Fruit fly (Drosophila melanogaster) whole organism, embryonic: ENCODE measurements around the gene CG32073.
A peak's percentile ranks its signal among the peaks of the same experiment; 100 is the strongest.

ENCODE experiments used
- Atf6 ChIP-seq: fragments of 200-800 bp; sonication (Bioruptor generic); IDR thresholded peaks from 2 replicates; pipeline ENCODE4 v1.3.6; 2022; ENCODE audit warnings: missing biosample characterization, missing genetic modification characterization
- CG10147 ChIP-seq: fragments of 200-800 bp; sonication (Bioruptor generic); optimal IDR thresholded peaks from 2 replicates; lab custom pipeline; 2019; ENCODE audit warnings: missing biosample characterization, mild to moderate bottlenecking, missing genetic modification characterization, moderate library complexity
- CG1233 ChIP-seq: fragments of 200-800 bp; sonication (Bioruptor generic); optimal IDR thresholded peaks from 4 replicates; lab custom pipeline; 2018; ENCODE audit warnings: missing biosample characterization, mild to moderate bottlenecking, missing genetic modification characterization
- CG12659 ChIP-seq: fragments of 200-800 bp; sonication (Bioruptor generic); optimal IDR thresholded peaks from 3 replicates; lab custom pipeline; 2017; ENCODE audit warnings: mild to moderate bottlenecking, missing biosample characterization, missing genetic modification reagents, missing genetic modification characterization
- CG14050 ChIP-seq: fragments of 200-800 bp; sonication (Bioruptor generic); IDR thresholded peaks from 3 replicates; pipeline ENCODE4 v1.3.6; 2022; ENCODE audit warnings: missing biosample characterization, missing genetic modification characterization
- CG15269 ChIP-seq: fragments of 200-800 bp; sonication (Bioruptor generic); optimal IDR thresholded peaks from 2 replicates; lab custom pipeline; 2018; ENCODE audit warnings: missing biosample characterization, mild to moderate bottlenecking, missing genetic modification characterization, moderate library complexity
- CG17829 ChIP-seq: fragments of 200-800 bp; optimal IDR thresholded peaks from 2 replicates; lab custom pipeline; 2019; ENCODE audit warnings: missing biosample characterization, mild to moderate bottlenecking, missing genetic modification characterization, moderate library complexity
- CG18011 ChIP-seq: fragments of 200-800 bp; sonication (Bioruptor generic); optimal IDR thresholded peaks from 2 replicates; lab custom pipeline; 2017; ENCODE audit warnings: missing biosample characterization, missing genetic modification characterization, mild to moderate bottlenecking, moderate library complexity, missing genotype
- CG30431 ChIP-seq: fragments of 200-800 bp; sonication (Bioruptor generic); optimal IDR thresholded peaks from 2 replicates; lab custom pipeline; 2017; ENCODE audit warnings: missing biosample characterization, missing genetic modification characterization
- CG32532 ChIP-seq: fragments of 200-800 bp; sonication (Bioruptor generic); IDR thresholded peaks from 2 replicates; pipeline ENCODE4 v1.3.6; 2022; ENCODE audit warnings: missing biosample characterization, missing genetic modification characterization
- CG42726 ChIP-seq: fragments of 200-800 bp; sonication (Bioruptor generic); IDR thresholded peaks from 2 replicates; pipeline ENCODE4 v1.3.6; 2022; ENCODE audit warnings: missing biosample characterization, missing genetic modification characterization; ENCODE audit not compliant: partially characterized antibody
- CG4404 ChIP-seq: fragments of 200-800 bp; sonication (Bioruptor generic); IDR thresholded peaks from 2 replicates; pipeline ENCODE4 v1.3.6; 2022; ENCODE audit warnings: missing biosample characterization, missing genetic modification characterization
- CG4707 ChIP-seq: fragments of 200-800 bp; sonication (Bioruptor generic); optimal IDR thresholded peaks from 2 replicates; lab custom pipeline; 2018; ENCODE audit warnings: missing biosample characterization, mild to moderate bottlenecking, missing genetic modification characterization, moderate library complexity
- CG6254 ChIP-seq: fragments of 200-800 bp; sonication (Bioruptor generic); optimal IDR thresholded peaks from 3 replicates; lab custom pipeline; 2017; ENCODE audit warnings: mild to moderate bottlenecking, missing biosample characterization, missing genetic modification reagents, missing genetic modification characterization
- CG6765 ChIP-seq: fragments of 200-800 bp; sonication (Bioruptor generic); optimal IDR thresholded peaks from 3 replicates; lab custom pipeline; 2017; ENCODE audit warnings: missing biosample characterization, mild to moderate bottlenecking, missing genetic modification characterization
- CG6791 ChIP-seq: fragments of 200-800 bp; sonication (Bioruptor generic); IDR thresholded peaks from 3 replicates; pipeline ENCODE4 v1.3.6; 2022; ENCODE audit warnings: missing biosample characterization, missing genetic modification characterization; ENCODE audit not compliant: partially characterized antibody
- CG9797 ChIP-seq: fragments of 200-800 bp; sonication (Bioruptor generic); optimal IDR thresholded peaks from 3 replicates; lab custom pipeline; 2018; ENCODE audit warnings: missing biosample characterization, mild to moderate bottlenecking, missing genetic modification characterization
- CoRest ChIP-seq: fragments of 200-800 bp; sonication (Bioruptor generic); optimal IDR thresholded peaks from 3 replicates; lab custom pipeline; 2018; ENCODE audit warnings: missing biosample characterization, mild to moderate bottlenecking, missing genetic modification characterization, moderate library complexity
- Elba2 ChIP-seq: fragments of 200-800 bp; sonication (Bioruptor generic); optimal IDR thresholded peaks from 3 replicates; lab custom pipeline; 2016; ENCODE audit warnings: missing biosample characterization, missing genetic modification characterization
- HLH4C ChIP-seq: fragments of 200-800 bp; sonication (Bioruptor generic); IDR thresholded peaks from 3 replicates; pipeline ENCODE4 v1.3.6; 2022; ENCODE audit warnings: missing biosample characterization, missing genetic modification characterization; ENCODE audit not compliant: partially characterized antibody
- Hmr ChIP-seq: fragments of 200-800 bp; sonication (Bioruptor generic); optimal IDR thresholded peaks from 3 replicates; lab custom pipeline; 2017; ENCODE audit warnings: mild to moderate bottlenecking, missing biosample characterization, missing genetic modification reagents, missing genetic modification characterization
- NK7.1 ChIP-seq: fragments of 200-800 bp; sonication (Bioruptor generic); optimal IDR thresholded peaks from 3 replicates; lab custom pipeline; 2016; ENCODE audit warnings: missing biosample characterization, missing genetic modification characterization
- NfI ChIP-seq: fragments of 200-800 bp; sonication (Bioruptor generic); optimal IDR thresholded peaks from 3 replicates; lab custom pipeline; 2018; ENCODE audit warnings: missing biosample characterization, mild to moderate bottlenecking, missing genetic modification characterization, moderate library complexity
- Optix ChIP-seq: fragments of 200-800 bp; sonication (Bioruptor generic); IDR thresholded peaks from 3 replicates; pipeline ENCODE4 v1.3.6; 2022; ENCODE audit warnings: missing biosample characterization, missing genetic modification characterization
- Scr ChIP-seq: fragments of 200-800 bp; sonication (Bioruptor generic); IDR thresholded peaks from 2 replicates; pipeline ENCODE4 v1.3.6; 2022; ENCODE audit warnings: missing biosample characterization, missing genetic modification characterization; ENCODE audit not compliant: partially characterized antibody
- Side ChIP-seq: fragments of 200-800 bp; sonication (Bioruptor generic); optimal IDR thresholded peaks from 2 replicates; lab custom pipeline; 2016; ENCODE audit warnings: missing biosample characterization, missing genetic modification characterization
- bowl ChIP-seq: fragments of 200-800 bp; sonication (Bioruptor generic); IDR thresholded peaks from 2 replicates; pipeline ENCODE4 v1.3.6; 2022; ENCODE audit warnings: missing biosample characterization, missing genetic modification characterization
- bsh ChIP-seq, 2 experiments: fragments of 200-800 bp; sonication (Bioruptor generic); optimal IDR thresholded peaks; 2 replicates each; lab custom pipeline; 2017 to 2018; ENCODE audit warnings: mild to moderate bottlenecking in 2 of 2, missing biosample characterization in 2 of 2, missing genetic modification characterization in 2 of 2, moderate library complexity in 1 of 2
- caup ChIP-seq: fragments of 200-800 bp; sonication (Bioruptor generic); optimal IDR thresholded peaks from 3 replicates; lab custom pipeline; 2017; ENCODE audit warnings: missing biosample characterization, mild to moderate bottlenecking, missing genetic modification characterization, moderate library complexity; ENCODE audit not compliant: severe bottlenecking
- cg ChIP-seq: fragments of 200-800 bp; sonication (Bioruptor generic); optimal IDR thresholded peaks from 3 replicates; lab custom pipeline; 2019; ENCODE audit warnings: missing biosample characterization, mild to moderate bottlenecking, missing genetic modification characterization, moderate library complexity
- chif ChIP-seq, 2 experiments: fragments of 200-800 bp; sonication (Bioruptor generic); optimal IDR thresholded peaks; 3 replicates each; lab custom pipeline; 2016; ENCODE audit warnings: missing biosample characterization in 2 of 2, missing genetic modification characterization in 2 of 2
- crp ChIP-seq, 2 experiments: fragments of 200-800 bp; sonication (Bioruptor generic); optimal IDR thresholded peaks; 2 replicates in 1 of 2; 3 replicates in 1 of 2; lab custom pipeline; 2017; ENCODE audit warnings: missing biosample characterization in 2 of 2, missing genetic modification characterization in 2 of 2, mild to moderate bottlenecking in 1 of 2, moderate library complexity in 1 of 2
- dan ChIP-seq: fragments of 200-800 bp; sonication (Bioruptor generic); IDR thresholded peaks from 2 replicates; pipeline ENCODE4 v1.3.6; 2022; ENCODE audit warnings: missing biosample characterization, missing genetic modification characterization
- dati ChIP-seq: fragments of 200-800 bp; sonication (Bioruptor generic); IDR thresholded peaks from 2 replicates; pipeline ENCODE4 v1.3.6; 2022; ENCODE audit warnings: missing biosample characterization, missing genetic modification characterization
- gce ChIP-seq: fragments of 200-800 bp; sonication (Bioruptor generic); IDR thresholded peaks from 3 replicates; pipeline ENCODE4 v1.3.6; 2022; ENCODE audit warnings: missing biosample characterization, missing genetic modification characterization
- gcm ChIP-seq: fragments of 200-800 bp; sonication (Bioruptor generic); optimal IDR thresholded peaks from 2 replicates; lab custom pipeline; 2019; ENCODE audit warnings: missing biosample characterization, mild to moderate bottlenecking, missing genetic modification characterization, moderate library complexity
- gem ChIP-seq: fragments of 200-800 bp; sonication (Bioruptor generic); optimal IDR thresholded peaks from 2 replicates; lab custom pipeline; 2019; ENCODE audit warnings: missing biosample characterization, mild to moderate bottlenecking, missing genetic modification characterization, moderate library complexity
- hb ChIP-seq: fragments of 200-800 bp; sonication (Bioruptor generic); IDR thresholded peaks from 3 replicates; pipeline ENCODE4 v1.3.6; 2022; ENCODE audit warnings: missing biosample characterization, missing genetic modification characterization; ENCODE audit not compliant: partially characterized antibody
- hth ChIP-seq: fragments of >200 bp; optimal IDR thresholded peaks from 2 replicates; lab custom pipeline; 2017; ENCODE audit warnings: inconsistent platforms
- kay ChIP-seq: fragments of 200-800 bp; sonication (Bioruptor generic); optimal IDR thresholded peaks from 2 replicates; lab custom pipeline; 2016; ENCODE audit warnings: missing biosample characterization, missing genetic modification characterization
- pan ChIP-seq, 4 experiments: fragments of >200 bp in 3 of 4; fragments of 200-800 bp in 1 of 4; sonication (Bioruptor generic) in 1 of 4; optimal IDR thresholded peaks in 3 of 4; IDR thresholded peaks in 1 of 4; 2 replicates each; pipeline versions ENCODE4 v1.3.6 to Lab custom; 2017 to 2022; ENCODE audit warnings: missing biosample characterization in 2 of 4, missing genetic modification characterization in 2 of 4, mixed read lengths in 1 of 4
- sd ChIP-seq: fragments of 200-800 bp; sonication (Bioruptor generic); optimal IDR thresholded peaks from 3 replicates; lab custom pipeline; 2018; ENCODE audit warnings: missing biosample characterization, mild to moderate bottlenecking, missing genetic modification characterization, moderate library complexity
- seq ChIP-seq: fragments of 200-800 bp; sonication (Bioruptor generic); IDR thresholded peaks from 2 replicates; pipeline ENCODE4 v1.3.6; 2022; ENCODE audit warnings: missing biosample characterization, missing genetic modification characterization
- sqz ChIP-seq: fragments of 200-800 bp; sonication (Bioruptor generic); optimal IDR thresholded peaks from 3 replicates; lab custom pipeline; 2018; ENCODE audit warnings: missing biosample characterization, mild to moderate bottlenecking, missing genetic modification characterization
- stwl ChIP-seq: fragments of 200-800 bp; sonication (Bioruptor generic); optimal IDR thresholded peaks from 3 replicates; lab custom pipeline; 2018; ENCODE audit warnings: missing biosample characterization, mild to moderate bottlenecking, missing genetic modification characterization, moderate library complexity
- twi ChIP-seq: fragments of 200-800 bp; optimal IDR thresholded peaks from 2 replicates; lab custom pipeline; 2019; ENCODE audit warnings: missing biosample characterization, mild to moderate bottlenecking, missing genetic modification characterization, moderate library complexity
- wek ChIP-seq: fragments of 200-800 bp; sonication (Bioruptor generic); optimal IDR thresholded peaks from 3 replicates; lab custom pipeline; 2018; ENCODE audit warnings: missing biosample characterization, mild to moderate bottlenecking, missing genetic modification characterization, moderate library complexity

Gene CG32073

DNA sequence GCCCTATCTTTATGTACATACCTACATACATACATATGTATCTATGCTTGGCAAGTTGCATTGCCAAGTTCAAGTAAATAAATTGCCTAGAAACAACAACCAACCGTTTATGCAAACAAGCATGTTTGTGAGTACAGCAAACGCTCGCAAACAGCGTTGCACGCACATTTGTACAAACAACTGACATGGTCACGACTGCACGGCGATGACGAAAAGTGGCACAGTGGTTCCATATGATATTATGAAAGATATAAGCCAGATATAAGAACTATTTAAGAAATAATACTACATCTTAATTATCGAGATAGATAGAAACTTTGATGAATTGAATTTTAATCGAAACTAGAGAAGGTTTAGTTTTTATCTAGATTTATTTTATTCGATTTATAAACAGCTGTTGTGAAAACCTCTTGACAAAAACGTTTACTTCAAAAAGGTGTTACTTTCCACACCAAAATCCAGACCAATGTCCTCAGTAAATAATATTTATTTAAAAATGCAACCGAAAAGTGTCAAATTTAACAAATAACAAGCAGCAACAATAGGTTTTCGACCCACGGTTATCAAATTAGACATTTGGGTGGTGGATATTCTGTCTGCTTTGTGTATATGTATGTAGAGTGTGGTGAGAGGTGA, 17.5 kb downstream of the CG32073 start (continued):
- TF ChIP-seq gce (GFP tag; lab: Robert Waterston, UW) (peak; percentile 59), CG6791 (GFP tag; lab: Robert Waterston, UW) (no peak), CG6765 (peak; percentile 68), hb (GFP tag; lab: Robert Waterston, UW) (no peak), wek (GFP tag; lab: Kevin White, UChicago) (peak; percentile 78), CG42726 (GFP tag; lab: Robert Waterston, UW) (no peak), CG4707 (GFP tag; lab: Kevin White, UChicago) (peak; percentile 57), CG1233 (peak; percentile 85), CG10147 (peak; percentile 88), caup (peak; percentile 80), NfI (GFP tag; lab: Kevin White, UChicago) (peak; percentile 89), Atf6 (GFP tag; lab: Robert Waterston, UW) (peak; percentile 83; the same call in 1 of the 2 replicates), cg (GFP tag; lab: Kevin White, UChicago) (peak; percentile 54), hth (lab: Kevin White, UChicago) (no peak), gcm (GFP tag; lab: Kevin White, UChicago) (peak; percentile 91), HLH4C (GFP tag; lab: Robert Waterston, UW) (peak; percentile 43; the same call in 1 of the 3 replicates), CG15269 (tag; lab: Kevin White, UChicago) (peak; percentile 95), stwl (tag; lab: Kevin White, UChicago) (peak; percentile 18), Hmr (GFP tag; lab: Kevin White, UChicago) (peak; percentile 89), Scr (no peak), pan (optimal IDR thresholded peaks at IDR 0.05; lab: Kevin White, UChicago) (no peak), pan (GFP tag; optimal IDR thresholded peaks at IDR 0.05 in 1 of 2, IDR thresholded peaks at IDR 0.05 in 1 of 2) (peak in 1 of 2 experiments; percentile 84), NK7.1 (GFP tag; lab: Kevin White, UChicago) (peak; percentile 79), CG17829 (tag; lab: Kevin White, UChicago) (peak; percentile 95), sqz (GFP tag; lab: Kevin White, UChicago) (peak; percentile 86), bowl (GFP tag; lab: Robert Waterston, UW) (no peak), seq (GFP tag; lab: Robert Waterston, UW) (peak; percentile 85), gem (peak; percentile 96), Optix (GFP tag; lab: Robert Waterston, UW) (peak; percentile 75), chif (GFP tag; optimal IDR thresholded peaks at IDR 0.05; lab: Kevin White, UChicago) (peak; percentile 83), CG9797 (GFP tag; lab: Kevin White, UChicago) (peak; percentile 39), dati (GFP tag; lab: Robert Waterston, UW) (peak; percentile 51; the same call in 1 of the 2 replicates), CG14050 (GFP tag; lab: Robert Waterston, UW) (peak; percentile 35; the same call in 2 of the 3 replicates), CG32532 (GFP tag; lab: Robert Waterston, UW) (peak; percentile 58; the same call in 1 of the 2 replicates), CoRest (peak; percentile 95), CG18011 (GFP tag; lab: Kevin White, UChicago) (peak; percentile 77), CG12659 (GFP tag; lab: Kevin White, UChicago) (peak; percentile 96), Elba2 (peak; percentile 65), bsh (GFP tag; optimal IDR thresholded peaks at IDR 0.05; lab: Kevin White, UChicago) (peak; percentile 58 to 89), sd (tag; lab: Kevin White, UChicago) (peak; percentile 73), twi (tag; lab: Kevin White, UChicago) (peak; percentile 81), kay (GFP tag; lab: Kevin White, UChicago) (peak; percentile 90), crp (GFP tag; optimal IDR thresholded peaks at IDR 0.05; lab: Kevin White, UChicago) (peak; percentile 27 to 62), CG6254 (GFP tag; lab: Kevin White, UChicago) (peak; percentile 85), CG30431 (GFP tag; lab: Kevin White, UChicago) (peak; percentile 87), dan (GFP tag; lab: Robert Waterston, UW) (no peak; the same call in 1 of the 2 replicates), CG4404 (peak; percentile 65), Side (GFP tag; lab: Kevin White, UChicago) (peak; percentile 77)
